ENCODE assay signal across 1 fruit fly cellular context in genomic region chr2L:6479226-6479906, dm6.
A peak's percentile ranks its signal among the peaks of the same experiment; 100 is the strongest.
TF ChIP-seq lines count a peak whose summit lies in the region.

No protein-coding gene starts in this region.

TF ChIP-seq in whole organism, embryonic, 481 proteins besides CTCF, POLR2A, EP300 and RAD21 (continued from another document and continues in another):
- TF ChIP-seq CG12236 (GFP tag; optimal IDR thresholded peaks at IDR 0.05; lab: Kevin White, UChicago) (no peak), knrl (GFP tag; IDR thresholded peaks at IDR 0.05; lab: Robert Waterston, UW; ENCODE audit: partially characterized antibody) (no peak), rib (GFP tag; IDR thresholded peaks at IDR 0.05; lab: Robert Waterston, UW) (no peak), Stat92E (GFP tag; optimal IDR thresholded peaks at IDR 0.05; lab: Kevin White, UChicago) (no peak), ab (GFP tag; optimal IDR thresholded peaks at IDR 0.05; lab: Kevin White, UChicago) (no peak), HHEX (GFP tag; optimal IDR thresholded peaks at IDR 0.05; lab: Kevin White, UChicago) (peak; percentile 65), HLH3B (GFP tag; IDR thresholded peaks at IDR 0.05; lab: Robert Waterston, UW) (no peak), Hr51 (GFP tag; optimal IDR thresholded peaks at IDR 0.05; lab: Kevin White, UChicago) (no peak), BtbVII (GFP tag; optimal IDR thresholded peaks at IDR 0.05; lab: Kevin White, UChicago) (peak; percentile 74), CG30403 (GFP tag; optimal IDR thresholded peaks at IDR 0.05; lab: Kevin White, UChicago) (peak; percentile 18), CG17829 (tag; optimal IDR thresholded peaks at IDR 0.05; lab: Kevin White, UChicago) (no peak), crp (GFP tag; optimal IDR thresholded peaks at IDR 0.05; lab: Kevin White, UChicago) (no peak), sens-2 (GFP tag; IDR thresholded peaks at IDR 0.05; lab: Robert Waterston, UW) (no peak), CG30020 (tag; optimal IDR thresholded peaks at IDR 0.05; lab: Kevin White, UChicago) (no peak), Neu2 (GFP tag; optimal IDR thresholded peaks at IDR 0.05; lab: Kevin White, UChicago; ENCODE audit: borderline replicate concordance) (peak; percentile 54), Spps (tag; optimal IDR thresholded peaks at IDR 0.05; lab: Kevin White, UChicago) (no peak), CG4820 (GFP tag; optimal IDR thresholded peaks at IDR 0.05; lab: Kevin White, UChicago) (no peak), vnd (GFP tag; IDR thresholded peaks at IDR 0.05; lab: Robert Waterston, UW; ENCODE audit: partially characterized antibody) (no peak), onecut (GFP tag; IDR thresholded peaks at IDR 0.05; lab: Robert Waterston, UW) (no peak), CG17328 (GFP tag; IDR thresholded peaks at IDR 0.05; lab: Robert Waterston, UW) (no peak), CG9437 (GFP tag; optimal IDR thresholded peaks at IDR 0.05; lab: Kevin White, UChicago) (no peak), Tbp (GFP tag; optimal IDR thresholded peaks at IDR 0.05; lab: Kevin White, UChicago) (no peak), CG11398 (GFP tag; optimal IDR thresholded peaks at IDR 0.05; lab: Kevin White, UChicago) (no peak), disco-r (GFP tag; optimal IDR thresholded peaks at IDR 0.05; lab: Kevin White, UChicago) (no peak), CG10321 (GFP tag; IDR thresholded peaks at IDR 0.05; lab: Robert Waterston, UW) (no peak), kay (GFP tag; optimal IDR thresholded peaks at IDR 0.05; lab: Kevin White, UChicago) (no peak), CG32772 (GFP tag; IDR thresholded peaks at IDR 0.05; lab: Robert Waterston, UW) (no peak), Ptx1 (GFP tag; IDR thresholded peaks at IDR 0.05; lab: Robert Waterston, UW) (no peak), CkIIα-i1 (GFP tag; IDR thresholded peaks at IDR 0.05; lab: Robert Waterston, UW) (no peak), Bdp1 (GFP tag; optimal IDR thresholded peaks at IDR 0.05; lab: Kevin White, UChicago) (no peak), CG8359 (GFP tag; optimal IDR thresholded peaks at IDR 0.05; lab: Kevin White, UChicago; ENCODE audit: borderline replicate concordance) (no peak), CG4282 (GFP tag; optimal IDR thresholded peaks at IDR 0.05; lab: Kevin White, UChicago) (no peak), bcd (GFP tag; optimal IDR thresholded peaks at IDR 0.05; lab: Kevin White, UChicago) (no peak), CG10366 (GFP tag; IDR thresholded peaks at IDR 0.05; lab: Robert Waterston, UW) (no peak), pita (GFP tag; optimal IDR thresholded peaks at IDR 0.05; lab: Kevin White, UChicago) (no peak), bsh (GFP tag; optimal IDR thresholded peaks at IDR 0.05; lab: Kevin White, UChicago) (peak; percentile 11 to 21), gro (GFP tag; optimal IDR thresholded peaks at IDR 0.05; lab: Kevin White, UChicago) (peak; percentile 53), Fer1 (GFP tag; optimal IDR thresholded peaks at IDR 0.05; lab: Kevin White, UChicago) (peak; percentile 85), Dip2 (GFP tag; IDR thresholded peaks at IDR 0.05; lab: Robert Waterston, UW) (no peak), CG6272 (GFP tag; IDR thresholded peaks at IDR 0.05; lab: Robert Waterston, UW) (no peak), CG12659 (GFP tag; optimal IDR thresholded peaks at IDR 0.05; lab: Kevin White, UChicago) (peak; percentile 38), CG14667 (GFP tag; IDR thresholded peaks at IDR 0.05; lab: Robert Waterston, UW) (no peak), CG6254 (GFP tag; optimal IDR thresholded peaks at IDR 0.05; lab: Kevin White, UChicago) (peak; percentile 27), oc (tag; optimal IDR thresholded peaks at IDR 0.05; lab: Kevin White, UChicago) (no peak), CG7745 (tag; optimal IDR thresholded peaks at IDR 0.05; lab: Kevin White, UChicago) (no peak), z (GFP tag; IDR thresholded peaks at IDR 0.05; lab: Robert Waterston, UW) (no peak), grn (GFP tag; optimal IDR thresholded peaks at IDR 0.05; lab: Kevin White, UChicago) (no peak), trh (GFP tag; optimal IDR thresholded peaks at IDR 0.05; lab: Kevin White, UChicago) (no peak), ash1 (GFP tag; optimal IDR thresholded peaks at IDR 0.05; lab: Kevin White, UChicago) (peak; percentile 39), ATbp (GFP tag; optimal IDR thresholded peaks at IDR 0.05; lab: Kevin White, UChicago) (peak; percentile 80), sug (tag; optimal IDR thresholded peaks at IDR 0.05; lab: Kevin White, UChicago) (peak; percentile 66), gcm (GFP tag; optimal IDR thresholded peaks at IDR 0.05; lab: Kevin White, UChicago) (no peak), CG3995 (GFP tag; optimal IDR thresholded peaks at IDR 0.05; lab: Kevin White, UChicago) (no peak), CG34224 (GFP tag; IDR thresholded peaks at IDR 0.05; lab: Robert Waterston, UW; ENCODE audit: partially characterized antibody) (no peak), CG2875 (GFP tag; optimal IDR thresholded peaks at IDR 0.05; lab: Kevin White, UChicago) (no peak), Taf1 (GFP tag; IDR thresholded peaks at IDR 0.05; lab: Robert Waterston, UW) (no peak), CG5180 (GFP tag; optimal IDR thresholded peaks at IDR 0.05; lab: Kevin White, UChicago) (peak; percentile 44), NK7.1 (GFP tag; optimal IDR thresholded peaks at IDR 0.05; lab: Kevin White, UChicago) (no peak), eyg (GFP tag; optimal IDR thresholded peaks at IDR 0.05; lab: Kevin White, UChicago) (peak; percentile 8), CG7839 (tag; optimal IDR thresholded peaks at IDR 0.05; lab: Kevin White, UChicago) (no peak), CG9609 (GFP tag; optimal IDR thresholded peaks at IDR 0.05; lab: Kevin White, UChicago) (no peak), H2.0 (GFP tag; IDR thresholded peaks at IDR 0.05; lab: Robert Waterston, UW) (no peak), pnt (GFP tag; optimal IDR thresholded peaks at IDR 0.05; lab: Kevin White, UChicago) (peak; percentile 9), CG11696 (GFP tag; IDR thresholded peaks at IDR 0.05; lab: Robert Waterston, UW) (no peak), psq (GFP tag; optimal IDR thresholded peaks at IDR 0.05; lab: Kevin White, UChicago) (no peak), Meics (GFP tag; optimal IDR thresholded peaks at IDR 0.05; lab: Kevin White, UChicago) (peak; percentile 55), fru (optimal IDR thresholded peaks at IDR 0.05; lab: Kevin White, UChicago) (no peak), CG12104 (GFP tag; optimal IDR thresholded peaks at IDR 0.05; lab: Kevin White, UChicago) (peak; percentile 7), schlank (tag; optimal IDR thresholded peaks at IDR 0.05; lab: Kevin White, UChicago) (peak; percentile 24), Atf6 (GFP tag; IDR thresholded peaks at IDR 0.05; lab: Robert Waterston, UW) (0 out of 2 replicates have a peak, but pooled peaks have one; percentile 6), CG10147 (GFP tag; optimal IDR thresholded peaks at IDR 0.05; lab: Kevin White, UChicago) (no peak), CG4854 (GFP tag; optimal IDR thresholded peaks at IDR 0.05; lab: Kevin White, UChicago) (no peak), CG3407 (GFP tag; optimal IDR thresholded peaks at IDR 0.05; lab: Kevin White, UChicago) (no peak), CG34422 (GFP tag; IDR thresholded peaks at IDR 0.05; lab: Robert Waterston, UW) (peak; percentile 14; the same call in 1 of the 3 replicates), CG2678 (tag; optimal IDR thresholded peaks at IDR 0.05; lab: Kevin White, UChicago) (peak; percentile 54), Hr3 (GFP tag; optimal IDR thresholded peaks at IDR 0.05; lab: Kevin White, UChicago) (no peak), CG12769 (tag; optimal IDR thresholded peaks at IDR 0.05; lab: Kevin White, UChicago) (peak; percentile 70), CG11093 (GFP tag; IDR thresholded peaks at IDR 0.05; lab: Robert Waterston, UW) (no peak), CG10543 (GFP tag; optimal IDR thresholded peaks at IDR 0.05; lab: Kevin White, UChicago) (peak; percentile 83), stwl (tag; optimal IDR thresholded peaks at IDR 0.05; lab: Kevin White, UChicago) (peak; percentile 33), CG3281 (GFP tag; optimal IDR thresholded peaks at IDR 0.05; lab: Kevin White, UChicago) (peak; percentile 43), CG10565 (GFP tag; optimal IDR thresholded peaks at IDR 0.05; lab: Kevin White, UChicago) (no peak), croc (GFP tag; conservative IDR thresholded peaks at IDR 0.05; lab: Robert Waterston, UW) (no peak), CG16779 (GFP tag; IDR thresholded peaks at IDR 0.05; lab: Robert Waterston, UW) (no peak), twi (tag; optimal IDR thresholded peaks at IDR 0.05; lab: Kevin White, UChicago) (peak; percentile 2), Six4 (GFP tag; optimal IDR thresholded peaks at IDR 0.05; lab: Kevin White, UChicago) (no peak), CG9797 (GFP tag; optimal IDR thresholded peaks at IDR 0.05; lab: Kevin White, UChicago) (no peak), so (GFP tag; IDR thresholded peaks at IDR 0.05; lab: Robert Waterston, UW) (0 out of 3 replicates have a peak, but pooled peaks have one; percentile 20), E2f1 (GFP tag; IDR thresholded peaks at IDR 0.05; lab: Robert Waterston, UW) (no peak), tio (GFP tag; optimal IDR thresholded peaks at IDR 0.05; lab: Kevin White, UChicago) (no peak), Xbp1 (GFP tag; optimal IDR thresholded peaks at IDR 0.05; lab: Kevin White, UChicago) (peak; percentile 27), Mrtf (GFP tag; IDR thresholded peaks at IDR 0.05; lab: Robert Waterston, UW) (no peak), CG11456 (GFP tag; IDR thresholded peaks at IDR 0.05; lab: Robert Waterston, UW) (peak; percentile 54; the same call in 1 of the 3 replicates), CG16863 (GFP tag; optimal IDR thresholded peaks at IDR 0.05; lab: Kevin White, UChicago) (no peak), Hr78 (GFP tag; optimal IDR thresholded peaks at IDR 0.05; lab: Kevin White, UChicago) (peak in 1 of 2 experiments; percentile 4), CG11247 (GFP tag; IDR thresholded peaks at IDR 0.05; lab: Robert Waterston, UW) (no peak), sima (GFP tag; optimal IDR thresholded peaks at IDR 0.05; lab: Kevin White, UChicago) (no peak), CG6765 (GFP tag; optimal IDR thresholded peaks at IDR 0.05; lab: Kevin White, UChicago) (peak; percentile 61), Poxn (GFP tag; IDR thresholded peaks at IDR 0.05; lab: Robert Waterston, UW) (no peak), pum (GFP tag; optimal IDR thresholded peaks at IDR 0.05; lab: Kevin White, UChicago) (no peak), mam (GFP tag; optimal IDR thresholded peaks at IDR 0.05; lab: Kevin White, UChicago) (no peak), zfh1 (GFP tag; IDR thresholded peaks at IDR 0.05; lab: Robert Waterston, UW) (no peak), exex (tag; optimal IDR thresholded peaks at IDR 0.05; lab: Kevin White, UChicago) (peak; percentile 55), Hey (tag; optimal IDR thresholded peaks at IDR 0.05; lab: Kevin White, UChicago) (peak; percentile 41), wor (GFP tag; IDR thresholded peaks at IDR 0.05; lab: Robert Waterston, UW) (no peak), slp2 (GFP tag; optimal IDR thresholded peaks at IDR 0.05; lab: Kevin White, UChicago) (no peak), Hmx (GFP tag; optimal IDR thresholded peaks at IDR 0.05; lab: Kevin White, UChicago) (no peak), CG31224 (GFP tag; IDR thresholded peaks at IDR 0.05; lab: Robert Waterston, UW) (no peak), CG10959 (GFP tag; IDR thresholded peaks at IDR 0.05; lab: Robert Waterston, UW) (no peak), ro (GFP tag; IDR thresholded peaks at IDR 0.05; lab: Robert Waterston, UW) (no peak), CG4424 (GFP tag; optimal IDR thresholded peaks at IDR 0.05; lab: Kevin White, UChicago) (no peak), sc (optimal IDR thresholded peaks at IDR 0.05; lab: Kevin White, UChicago) (no peak), sc (GFP tag; optimal IDR thresholded peaks at IDR 0.05; lab: Kevin White, UChicago) (no peak), CG18764 (GFP tag; optimal IDR thresholded peaks at IDR 0.05; lab: Kevin White, UChicago) (no peak), CG12744 (GFP tag; optimal IDR thresholded peaks at IDR 0.05; lab: Kevin White, UChicago) (no peak), Antp (GFP tag; optimal IDR thresholded peaks at IDR 0.05; lab: Kevin White, UChicago) (no peak), Lpt (GFP tag; optimal IDR thresholded peaks at IDR 0.05; lab: Kevin White, UChicago) (no peak), pb (GFP tag; optimal IDR thresholded peaks at IDR 0.05; lab: Kevin White, UChicago) (no peak), ac (GFP tag; optimal IDR thresholded peaks at IDR 0.05; lab: Kevin White, UChicago) (no peak), usp (GFP tag; optimal IDR thresholded peaks at IDR 0.05; lab: Kevin White, UChicago) (no peak), Dfd (GFP tag; optimal IDR thresholded peaks at IDR 0.05; lab: Kevin White, UChicago) (no peak), sisA (GFP tag; IDR thresholded peaks at IDR 0.05; lab: Robert Waterston, UW) (no peak), zen (tag; optimal IDR thresholded peaks at IDR 0.05; lab: Kevin White, UChicago) (no peak), CG33557 (GFP tag; optimal IDR thresholded peaks at IDR 0.05; lab: Kevin White, UChicago) (peak; percentile 33), CoRest (tag; optimal IDR thresholded peaks at IDR 0.05; lab: Kevin White, UChicago) (no peak), toy (GFP tag; IDR thresholded peaks at IDR 0.05; lab: Robert Waterston, UW) (no peak), stc (GFP tag; IDR thresholded peaks at IDR 0.05; lab: Robert Waterston, UW) (peak; percentile 49; the same call in 1 of the 2 replicates), Camta (GFP tag; optimal IDR thresholded peaks at IDR 0.05; lab: Kevin White, UChicago) (no peak), CG17359 (tag; optimal IDR thresholded peaks at IDR 0.05; lab: Kevin White, UChicago) (peak; percentile 39), pfk (GFP tag; optimal IDR thresholded peaks at IDR 0.05; lab: Kevin White, UChicago) (peak; percentile 67), CG15601 (tag; optimal IDR thresholded peaks at IDR 0.05; lab: Kevin White, UChicago) (peak; percentile 66), pan (optimal IDR thresholded peaks at IDR 0.05; lab: Kevin White, UChicago) (no peak), pan (GFP tag; optimal IDR thresholded peaks at IDR 0.05 in 1 of 2, IDR thresholded peaks at IDR 0.05 in 1 of 2) (no peak), CG2202 (tag; optimal IDR thresholded peaks at IDR 0.05; lab: Kevin White, UChicago) (no peak), CG31365 (tag; optimal IDR thresholded peaks at IDR 0.05; lab: Kevin White, UChicago) (peak; percentile 62), CHES-1-like (GFP tag; optimal IDR thresholded peaks at IDR 0.05; lab: Kevin White, UChicago) (peak; percentile 39), CG10979 (tag; optimal IDR thresholded peaks at IDR 0.05; lab: Kevin White, UChicago) (no peak), Ssrp (tag; optimal IDR thresholded peaks at IDR 0.05; lab: Kevin White, UChicago) (peak; percentile 13), ssp (GFP tag; IDR thresholded peaks at IDR 0.05; lab: Robert Waterston, UW) (no peak)
